Fruit fly (Drosophila melanogaster): ENCODE results near the gene CG6621.
A peak's percentile ranks its signal among the peaks of the same experiment; 100 is the strongest.

CG6621 gene

dm6 chr3R:10868427-10868962, 24.8 kb downstream of the CG6621 start, which contains the start of the genes SelR and Tsp86D (continued):
- TF ChIP-seq gro (GFP tag; optimal IDR thresholded peaks at IDR 0.05): peak; percentile 61
- TF ChIP-seq ftz-f1 (GFP tag; optimal IDR thresholded peaks at IDR 0.05): peak; percentile 87
- no peak for TF ChIP-seq CG13424 (tag; optimal IDR thresholded peaks at IDR 0.05)
- peak; percentile 20 for TF ChIP-seq sens (GFP tag)
- no peak for TF ChIP-seq CG4707 (GFP tag; optimal IDR thresholded peaks at IDR 0.05)
- TF ChIP-seq Dref (GFP tag; IDR thresholded peaks at IDR 0.05): peak; percentile 44
- TF ChIP-seq Blimp-1 (GFP tag; optimal IDR thresholded peaks at IDR 0.05): no peak
- peak; percentile 74 for TF ChIP-seq Fer1 (GFP tag; optimal IDR thresholded peaks at IDR 0.05)
- peak; percentile 18 for TF ChIP-seq CG18599 (GFP tag; optimal IDR thresholded peaks at IDR 0.05)
- no peak for TF ChIP-seq h (optimal IDR thresholded peaks at IDR 0.05)
- no peak for TF ChIP-seq ssp (GFP tag; IDR thresholded peaks at IDR 0.05)
- no peak for TF ChIP-seq CG7786 (GFP tag; optimal IDR thresholded peaks at IDR 0.05)
- peak; percentile 85 for TF ChIP-seq sd (tag; optimal IDR thresholded peaks at IDR 0.05)
- TF ChIP-seq NfI (GFP tag; optimal IDR thresholded peaks at IDR 0.05): peak; percentile 25
- TF ChIP-seq CG2116 (GFP tag; optimal IDR thresholded peaks at IDR 0.05): peak; percentile 45
- TF ChIP-seq CG31388 (GFP tag; optimal IDR thresholded peaks at IDR 0.05): no peak
- no peak for TF ChIP-seq fd3F (GFP tag; optimal IDR thresholded peaks at IDR 0.05)
- TF ChIP-seq Hr78 (GFP tag; optimal IDR thresholded peaks at IDR 0.05): no peak
- no peak for TF ChIP-seq dpn (GFP tag; optimal IDR thresholded peaks at IDR 0.05)
- TF ChIP-seq grau (tag; optimal IDR thresholded peaks at IDR 0.05): peak; percentile 32
- no peak for TF ChIP-seq NC2α (GFP tag; optimal IDR thresholded peaks at IDR 0.05)
- TF ChIP-seq Atf6 (GFP tag; IDR thresholded peaks at IDR 0.05): peak; percentile 32; the same call in 1 of the 2 replicates
- TF ChIP-seq CG3995 (GFP tag; optimal IDR thresholded peaks at IDR 0.05): no peak
- TF ChIP-seq slp2 (GFP tag; optimal IDR thresholded peaks at IDR 0.05): no peak
- peak; percentile 95 for TF ChIP-seq Med (GFP tag)
- no peak for TF ChIP-seq E2f1 (GFP tag; IDR thresholded peaks at IDR 0.05)
- TF ChIP-seq Max (GFP tag; optimal IDR thresholded peaks at IDR 0.05): peak; percentile 36
- peak in 1 of 2 experiments; percentile 77 for TF ChIP-seq Pdp1 (GFP tag; optimal IDR thresholded peaks at IDR 0.05)
- TF ChIP-seq CrebB (tag; optimal IDR thresholded peaks at IDR 0.05): peak; percentile 52
- peak; percentile 99 for TF ChIP-seq trem (tag; optimal IDR thresholded peaks at IDR 0.05)
- TF ChIP-seq CG7987 (GFP tag; optimal IDR thresholded peaks at IDR 0.05): peak; percentile 64
- TF ChIP-seq ATbp (GFP tag; optimal IDR thresholded peaks at IDR 0.05): no peak
- TF ChIP-seq CG34422 (GFP tag; IDR thresholded peaks at IDR 0.05): peak; percentile 70; the same call in 1 of the 3 replicates
- TF ChIP-seq nau (GFP tag; optimal IDR thresholded peaks at IDR 0.05): peak; percentile 89
- TF ChIP-seq Dbx (GFP tag; IDR thresholded peaks at IDR 0.05): peak; percentile 28; the same call in 2 of the 3 replicates
- no peak for TF ChIP-seq CG4404 (GFP tag; IDR thresholded peaks at IDR 0.05)
- TF ChIP-seq peb (GFP tag; IDR thresholded peaks at IDR 0.05): no peak
- TF ChIP-seq CG18764 (GFP tag; optimal IDR thresholded peaks at IDR 0.05): no peak
- TF ChIP-seq CG5245 (GFP tag; optimal IDR thresholded peaks at IDR 0.05): no peak
- peak; percentile 13; the same call in 1 of the 3 replicates for TF ChIP-seq row (GFP tag; IDR thresholded peaks at IDR 0.05)
- TF ChIP-seq CG33213 (GFP tag; optimal IDR thresholded peaks at IDR 0.05): peak; percentile 27
- no peak for TF ChIP-seq CG5180 (GFP tag; optimal IDR thresholded peaks at IDR 0.05)
- no peak for TF ChIP-seq HLH54F (GFP tag; optimal IDR thresholded peaks at IDR 0.05)
- no peak for TF ChIP-seq Xrp1 (GFP tag; IDR thresholded peaks at IDR 0.05)
- TF ChIP-seq gsb-n (tag; optimal IDR thresholded peaks at IDR 0.05): peak; percentile 16
- TF ChIP-seq Dfd (GFP tag; optimal IDR thresholded peaks at IDR 0.05): no peak
- TF ChIP-seq shn (GFP tag; optimal IDR thresholded peaks at IDR 0.05): no peak
- peak; percentile 24 for TF ChIP-seq CG10979 (tag; optimal IDR thresholded peaks at IDR 0.05)
- peak; percentile 78 for TF ChIP-seq HLHmδ (GFP tag; optimal IDR thresholded peaks at IDR 0.05)
- no peak; the same call in 2 of the 3 replicates for TF ChIP-seq dysf (GFP tag; IDR thresholded peaks at IDR 0.05)
- TF ChIP-seq tap (tag; optimal IDR thresholded peaks at IDR 0.05): peak; percentile 52
